Worm (Caenorhabditis elegans): Measurements from ENCODE around the gene sru-37.

Gene sru-37

ce11 chrV:9771970-9772369 lies 33.3 kb upstream of the sru-37 start, which contains the start of gene F46B6.2:
F46B6.2 (plus strand) TSS chrV:9772285.
- TF ChIP-seq ceh-14 (tag; optimal IDR thresholded peaks at IDR 0.05) (no peak), unc-55 (GFP tag; optimal IDR thresholded peaks at IDR 0.05) (no peak), elt-4 (tag; optimal IDR thresholded peaks at IDR 0.05) (no peak), sox-2 (GFP tag; IDR thresholded peaks at IDR 0.05) (no peak), unc-86 (tag; optimal IDR thresholded peaks at IDR 0.05) (no peak)

ce11 chrV:9775734-9776133 lies 29.5 kb upstream of the sru-37 start, which contains the start of gene F46B6.12:
F46B6.12 (minus strand) TSS chrV:9775834.
- TF ChIP-seq ama-1 (optimal IDR thresholded peaks at IDR 0.05) (no peak), tbx-7 (tag; optimal IDR thresholded peaks at IDR 0.05) (no peak), hlh-6 (tag; optimal IDR thresholded peaks at IDR 0.05) (no peak), pag-3 (tag; optimal IDR thresholded peaks at IDR 0.05; ENCODE audit: borderline replicate concordance) (no peak), nhr-232 (tag; optimal IDR thresholded peaks at IDR 0.05) (no peak), rnt-1 (tag; optimal IDR thresholded peaks at IDR 0.05) (no peak), npax-4 (tag; optimal IDR thresholded peaks at IDR 0.05) (no peak), sox-2 (GFP tag; IDR thresholded peaks at IDR 0.05) (no peak), odd-2 (tag; optimal IDR thresholded peaks at IDR 0.05) (no peak), sox-4 (tag; optimal IDR thresholded peaks at IDR 0.05) (no peak), dve-1 (tag; optimal IDR thresholded peaks at IDR 0.05) (no peak), ref-2 (tag; optimal IDR thresholded peaks at IDR 0.05) (no peak), nhr-11 (tag; optimal IDR thresholded peaks at IDR 0.05) (no peak), C38D4.7 (GFP tag; optimal IDR thresholded peaks at IDR 0.05) (no peak), ceh-18 (tag; optimal IDR thresholded peaks at IDR 0.05) (no peak), ceh-48 (tag; optimal IDR thresholded peaks at IDR 0.05) (no peak)

ce11 chrV:9777645-9778044 lies 27.6 kb upstream of the sru-37 start, which contains the start of gene smg-4:
smg-4 (minus strand) TSS chrV:9777745.
- no peak for TF ChIP-seq dmd-4 (tag; optimal IDR thresholded peaks at IDR 0.05; ENCODE audit: borderline replicate concordance)
- TF ChIP-seq syd-9 (tag; optimal IDR thresholded peaks at IDR 0.05), result no peak

ce11 chrV:9779418-9779817 lies 25.8 kb upstream of the sru-37 start, which contains the start of gene F46B6.4:
F46B6.4 (minus strand) TSS chrV:9779518.
- TF ChIP-seq dmd-4 (tag; optimal IDR thresholded peaks at IDR 0.05; ENCODE audit: borderline replicate concordance), result no peak
- TF ChIP-seq ceh-19 (GFP tag; optimal IDR thresholded peaks at IDR 0.05), result no peak
- TF ChIP-seq ceh-30 (tag; optimal IDR thresholded peaks at IDR 0.05), result no peak
- no peak for TF ChIP-seq pag-3 (tag; optimal IDR thresholded peaks at IDR 0.05; ENCODE audit: borderline replicate concordance)
- TF ChIP-seq ceh-9 (tag; optimal IDR thresholded peaks at IDR 0.05), result no peak
- no peak for TF ChIP-seq unc-42 (tag; optimal IDR thresholded peaks at IDR 0.05)
- TF ChIP-seq K02D7.2 (tag; optimal IDR thresholded peaks at IDR 0.05), result no peak
- TF ChIP-seq ceh-48 (tag; optimal IDR thresholded peaks at IDR 0.05), result no peak
- no peak for TF ChIP-seq pax-1 (tag; optimal IDR thresholded peaks at IDR 0.05)
- no peak for TF ChIP-seq ceh-6 (GFP tag; optimal IDR thresholded peaks at IDR 0.05)
- no peak for TF ChIP-seq ceh-14 (tag; optimal IDR thresholded peaks at IDR 0.05)
- no peak for TF ChIP-seq madf-2 (tag; optimal IDR thresholded peaks at IDR 0.05)
- TF ChIP-seq unc-86 (tag; optimal IDR thresholded peaks at IDR 0.05), result no peak
- no peak for TF ChIP-seq pha-4 (tag; optimal IDR thresholded peaks at IDR 0.05)
- TF ChIP-seq gmeb-2 (tag; optimal IDR thresholded peaks at IDR 0.05), result no peak
- no peak for TF ChIP-seq K09A11.1 (tag; optimal IDR thresholded peaks at IDR 0.05; ENCODE audit: insufficient read depth)
- no peak for TF ChIP-seq nfya-1 (tag; optimal IDR thresholded peaks at IDR 0.05)
- no peak for TF ChIP-seq ceh-22 (tag; optimal IDR thresholded peaks at IDR 0.05)

DNA sequence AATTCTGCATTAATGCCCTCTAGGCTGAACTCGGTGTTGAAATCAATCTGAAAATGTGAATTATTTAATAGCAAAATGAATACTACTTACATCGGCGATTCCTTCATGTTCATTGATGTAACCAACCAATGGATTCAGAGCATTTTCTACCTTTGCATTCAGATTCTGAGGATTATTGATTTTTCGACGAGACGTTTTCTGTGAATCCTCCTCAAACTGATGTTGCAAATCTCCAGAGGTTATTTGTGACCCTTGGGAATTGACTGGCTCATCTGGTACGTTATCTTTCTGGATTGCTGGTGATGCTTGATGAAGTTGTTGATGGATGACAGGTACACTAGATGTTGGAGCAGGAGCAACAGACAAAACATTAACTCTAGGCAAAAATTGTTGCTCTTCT lies 23.2 kb upstream of the sru-37 start:
- TF ChIP-seq pqm-1 (tag; optimal IDR thresholded peaks at IDR 0.05), result no peak
- TF ChIP-seq lin-11 (tag; optimal IDR thresholded peaks at IDR 0.05), result no peak
- TF ChIP-seq eyg-1 (tag; optimal IDR thresholded peaks at IDR 0.05), result no peak
- no peak for TF ChIP-seq zip-5 (tag; optimal IDR thresholded peaks at IDR 0.05)
- no peak for TF ChIP-seq pag-3 (tag; optimal IDR thresholded peaks at IDR 0.05; ENCODE audit: borderline replicate concordance)
- TF ChIP-seq tbx-7 (tag; optimal IDR thresholded peaks at IDR 0.05), result no peak
- TF ChIP-seq tbx-2 (tag; optimal IDR thresholded peaks at IDR 0.05), result no peak
- no peak for TF ChIP-seq fax-1 (tag; optimal IDR thresholded peaks at IDR 0.05)
- no peak for TF ChIP-seq sdc-2 (tag; optimal IDR thresholded peaks at IDR 0.05)
- no peak for TF ChIP-seq npax-4 (tag; optimal IDR thresholded peaks at IDR 0.05)
- TF ChIP-seq mec-3 (tag; optimal IDR thresholded peaks at IDR 0.05; ENCODE audit: borderline replicate concordance), result no peak
- TF ChIP-seq hlh-13 (GFP tag; optimal IDR thresholded peaks at IDR 0.05), result no peak
- TF ChIP-seq ceh-22 (tag; optimal IDR thresholded peaks at IDR 0.05), result no peak
- no peak for TF ChIP-seq ceh-6 (GFP tag; optimal IDR thresholded peaks at IDR 0.05)
- no peak for TF ChIP-seq fkh-6 (tag; optimal IDR thresholded peaks at IDR 0.05)
